Worm (Caenorhabditis elegans): ENCODE data around the gene K07F5.12.

DNA sequence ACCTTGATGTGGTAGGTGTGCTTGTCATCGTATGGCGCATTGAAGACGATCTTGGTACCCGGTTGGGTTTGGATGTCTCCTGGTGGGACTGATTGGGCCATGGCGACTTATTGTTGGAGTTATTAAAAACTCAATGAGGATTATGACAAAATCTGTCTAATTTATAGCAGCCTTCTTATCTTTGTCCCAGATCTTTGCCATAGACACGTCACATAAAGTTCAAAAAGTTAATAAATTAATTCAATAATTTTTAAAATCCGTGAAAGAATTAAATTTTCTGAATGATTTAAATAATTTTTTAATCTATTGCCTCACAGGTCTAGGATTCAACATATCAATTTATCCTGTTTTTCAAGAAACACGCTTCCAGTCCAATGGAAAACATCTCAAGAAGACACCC is 19.5 kb upstream of the K07F5.12 start, which contains the start of gene msp-81:
- TF ChIP-seq dao-5 (tag; optimal IDR thresholded peaks at IDR 0.05) (no peak), him-1 (tag; optimal IDR thresholded peaks at IDR 0.05) (no peak)
